Fruit fly (Drosophila melanogaster) whole organism, embryonic: Measurements from ENCODE around the gene Mbs.
A peak's percentile ranks its signal among the peaks of the same experiment; 100 is the strongest.

ENCODE experiments used
- Aef1 ChIP-seq: fragments of 200-800 bp; sonication (Bioruptor generic); IDR thresholded peaks from 3 replicates; pipeline ENCODE4 v1.3.6; 2022; ENCODE audit warnings: missing biosample characterization, missing genetic modification characterization
- CG10274 ChIP-seq: fragments of 200-800 bp; sonication (Bioruptor generic); optimal IDR thresholded peaks from 3 replicates; lab custom pipeline; 2017; ENCODE audit warnings: missing biosample characterization, mild to moderate bottlenecking, missing genetic modification characterization
- CG10431 ChIP-seq: fragments of 200-800 bp; sonication (Bioruptor generic); optimal IDR thresholded peaks from 3 replicates; lab custom pipeline; 2018; ENCODE audit warnings: missing biosample characterization, mild to moderate bottlenecking, missing genetic modification characterization
- CG11504 ChIP-seq: fragments of 200-800 bp; sonication (Bioruptor generic); optimal IDR thresholded peaks from 3 replicates; lab custom pipeline; 2019; ENCODE audit warnings: missing biosample characterization, mild to moderate bottlenecking, missing genetic modification characterization, moderate library complexity
- CG12299 ChIP-seq: fragments of 200-800 bp; sonication (Bioruptor generic); optimal IDR thresholded peaks from 2 replicates; lab custom pipeline; 2018; ENCODE audit warnings: missing biosample characterization, mild to moderate bottlenecking, missing genetic modification characterization
- CG15011 ChIP-seq: fragments of 200-800 bp; sonication (Bioruptor generic); optimal IDR thresholded peaks from 3 replicates; lab custom pipeline; 2018; ENCODE audit warnings: missing biosample characterization, mild to moderate bottlenecking, missing genetic modification characterization
- CG15269 ChIP-seq: fragments of 200-800 bp; sonication (Bioruptor generic); optimal IDR thresholded peaks from 2 replicates; lab custom pipeline; 2018; ENCODE audit warnings: missing biosample characterization, mild to moderate bottlenecking, missing genetic modification characterization, moderate library complexity
- CG15514 ChIP-seq: fragments of 200-800 bp; sonication (Bioruptor generic); optimal IDR thresholded peaks from 3 replicates; lab custom pipeline; 2017; ENCODE audit warnings: missing biosample characterization, missing genetic modification characterization, mild to moderate bottlenecking, moderate library complexity, missing genetic modification reagents
- CG17186 ChIP-seq: fragments of 200-800 bp; sonication (Bioruptor generic); optimal IDR thresholded peaks from 3 replicates; lab custom pipeline; 2017; ENCODE audit warnings: missing biosample characterization, missing genetic modification reagents, missing genetic modification characterization
- CG17568 ChIP-seq: fragments of 200-800 bp; sonication (Bioruptor generic); optimal IDR thresholded peaks from 2 replicates; lab custom pipeline; 2018; ENCODE audit warnings: missing biosample characterization, mild to moderate bottlenecking, missing genetic modification characterization, moderate library complexity
- CG1832 ChIP-seq: fragments of 200-800 bp; sonication (Bioruptor generic); optimal IDR thresholded peaks from 2 replicates; lab custom pipeline; 2017; ENCODE audit warnings: missing biosample characterization, mild to moderate bottlenecking, missing genetic modification characterization, inconsistent platforms
- CG2116 ChIP-seq: fragments of 200-800 bp; sonication (Bioruptor generic); optimal IDR thresholded peaks from 3 replicates; lab custom pipeline; 2018; ENCODE audit warnings: missing biosample characterization, mild to moderate bottlenecking, missing genetic modification characterization
- CG31388 ChIP-seq: fragments of 200-800 bp; sonication (Bioruptor generic); optimal IDR thresholded peaks from 2 replicates; lab custom pipeline; 2016; ENCODE audit warnings: missing biosample characterization, missing genetic modification characterization
- CG31441 ChIP-seq: fragments of 200-800 bp; sonication (Bioruptor generic); IDR thresholded peaks from 2 replicates; pipeline ENCODE4 v1.3.6; 2022; ENCODE audit warnings: missing biosample characterization, missing genetic modification characterization
- CG33213 ChIP-seq: fragments of 200-800 bp; sonication (Bioruptor generic); optimal IDR thresholded peaks from 3 replicates; lab custom pipeline; 2016; ENCODE audit warnings: missing biosample characterization, missing genetic modification characterization
- CG4707 ChIP-seq: fragments of 200-800 bp; sonication (Bioruptor generic); optimal IDR thresholded peaks from 2 replicates; lab custom pipeline; 2018; ENCODE audit warnings: missing biosample characterization, mild to moderate bottlenecking, missing genetic modification characterization, moderate library complexity
- CG6272 ChIP-seq: fragments of 200-800 bp; sonication (Bioruptor generic); IDR thresholded peaks from 2 replicates; pipeline ENCODE4 v1.3.6; 2022; ENCODE audit warnings: missing biosample characterization, missing genetic modification characterization
- CG7839 ChIP-seq: fragments of 200-800 bp; sonication (Bioruptor generic); optimal IDR thresholded peaks from 3 replicates; lab custom pipeline; 2018; ENCODE audit warnings: missing biosample characterization, mild to moderate bottlenecking, missing genetic modification characterization, moderate library complexity
- CG8478 ChIP-seq: fragments of >200 bp; optimal IDR thresholded peaks from 2 replicates; lab custom pipeline; 2018
- CG9437 ChIP-seq: fragments of 200-800 bp; sonication (Bioruptor generic); optimal IDR thresholded peaks from 2 replicates; lab custom pipeline; 2018; ENCODE audit warnings: missing biosample characterization, mild to moderate bottlenecking, missing genetic modification characterization
- D19A ChIP-seq: fragments of 200-800 bp; optimal IDR thresholded peaks from 3 replicates; lab custom pipeline; 2019; ENCODE audit warnings: missing biosample characterization, mild to moderate bottlenecking, missing genetic modification characterization, moderate library complexity
- Dek ChIP-seq: fragments of 200-800 bp; sonication (Bioruptor generic); optimal IDR thresholded peaks from 3 replicates; lab custom pipeline; 2019; ENCODE audit warnings: missing biosample characterization, mild to moderate bottlenecking, missing genetic modification characterization, moderate library complexity
- Ets97D ChIP-seq: fragments of 200-800 bp; sonication (Bioruptor generic); optimal IDR thresholded peaks from 3 replicates; lab custom pipeline; 2016; ENCODE audit warnings: missing biosample characterization, missing genetic modification characterization
- Hr3 ChIP-seq: fragments of 200-800 bp; sonication (Bioruptor generic); optimal IDR thresholded peaks from 3 replicates; lab custom pipeline; 2016; ENCODE audit warnings: missing biosample characterization, missing genetic modification characterization
- Kr ChIP-seq: fragments of 200-800 bp; sonication (Bioruptor generic); optimal IDR thresholded peaks from 2 replicates; lab custom pipeline; 2017; ENCODE audit warnings: missing biosample characterization, mild to moderate bottlenecking, missing genetic modification characterization
- Six4 ChIP-seq: fragments of 200-800 bp; sonication (Bioruptor generic); optimal IDR thresholded peaks from 2 replicates; lab custom pipeline; 2016; ENCODE audit warnings: missing biosample characterization, missing genetic modification characterization
- Trl ChIP-seq, 3 experiments: fragments of >200 bp in 2 of 3; fragments of 200-800 bp in 1 of 3; sonication (Bioruptor generic) in 1 of 3; optimal IDR thresholded peaks; 2 replicates in 1 of 3; 3 replicates in 2 of 3; lab custom pipeline; 2016 to 2017; ENCODE audit warnings: missing biosample characterization in 1 of 3, missing genetic modification characterization in 1 of 3
- Xbp1 ChIP-seq: fragments of 200-800 bp; sonication (Bioruptor generic); optimal IDR thresholded peaks from 3 replicates; lab custom pipeline; 2016; ENCODE audit warnings: missing biosample characterization, mild to moderate bottlenecking, missing genetic modification characterization
- abd-A ChIP-seq: fragments of 200-800 bp; sonication (Bioruptor generic); optimal IDR thresholded peaks from 3 replicates; lab custom pipeline; 2019; ENCODE audit warnings: missing biosample characterization, mild to moderate bottlenecking, missing genetic modification characterization, moderate library complexity
- bcd ChIP-seq: fragments of 200-800 bp; sonication (Bioruptor generic); optimal IDR thresholded peaks from 2 replicates; lab custom pipeline; 2017; ENCODE audit warnings: missing biosample characterization, mild to moderate bottlenecking, missing genetic modification characterization
- chif ChIP-seq, 2 experiments: fragments of 200-800 bp; sonication (Bioruptor generic); optimal IDR thresholded peaks; 3 replicates each; lab custom pipeline; 2016; ENCODE audit warnings: missing biosample characterization in 2 of 2, missing genetic modification characterization in 2 of 2
- dan ChIP-seq: fragments of 200-800 bp; sonication (Bioruptor generic); IDR thresholded peaks from 2 replicates; pipeline ENCODE4 v1.3.6; 2022; ENCODE audit warnings: missing biosample characterization, missing genetic modification characterization
- eve ChIP-seq, 2 experiments: fragments of >200 bp; optimal IDR thresholded peaks; 2 replicates each; lab custom pipeline; 2017; ENCODE audit warnings: missing biosample characterization in 2 of 2, missing genetic modification characterization in 2 of 2
- eyg ChIP-seq: fragments of 200-800 bp; sonication (Bioruptor generic); optimal IDR thresholded peaks from 3 replicates; lab custom pipeline; 2016; ENCODE audit warnings: missing biosample characterization, missing genetic modification characterization
- gem ChIP-seq: fragments of 200-800 bp; sonication (Bioruptor generic); optimal IDR thresholded peaks from 2 replicates; lab custom pipeline; 2019; ENCODE audit warnings: missing biosample characterization, mild to moderate bottlenecking, missing genetic modification characterization, moderate library complexity
- grn ChIP-seq: fragments of 200-800 bp; sonication (Bioruptor generic); optimal IDR thresholded peaks from 3 replicates; lab custom pipeline; 2017; ENCODE audit warnings: missing biosample characterization, missing genetic modification characterization
- hb ChIP-seq: fragments of 200-800 bp; sonication (Bioruptor generic); IDR thresholded peaks from 3 replicates; pipeline ENCODE4 v1.3.6; 2022; ENCODE audit warnings: missing biosample characterization, missing genetic modification characterization; ENCODE audit not compliant: partially characterized antibody
- ind ChIP-seq: fragments of 200-800 bp; sonication (Bioruptor generic); optimal IDR thresholded peaks from 3 replicates; lab custom pipeline; 2016; ENCODE audit warnings: missing biosample characterization, missing genetic modification characterization
- inv ChIP-seq: fragments of 200-800 bp; sonication (Bioruptor generic); IDR thresholded peaks from 2 replicates; pipeline ENCODE4 v1.3.6; 2022; ENCODE audit warnings: missing biosample characterization, missing genetic modification characterization; ENCODE audit not compliant: partially characterized antibody
- ken ChIP-seq: fragments of 200-800 bp; sonication (Bioruptor generic); IDR thresholded peaks from 3 replicates; pipeline ENCODE4 v1.3.6; 2022; ENCODE audit warnings: missing biosample characterization, missing genetic modification characterization
- kni ChIP-seq: fragments of 200-800 bp; sonication (Bioruptor generic); optimal IDR thresholded peaks from 3 replicates; lab custom pipeline; 2017; ENCODE audit warnings: mild to moderate bottlenecking, missing biosample characterization, missing genetic modification reagents, missing genetic modification characterization
- knrl ChIP-seq: fragments of 200-800 bp; sonication (Bioruptor generic); IDR thresholded peaks from 3 replicates; pipeline ENCODE4 v1.3.6; 2022; ENCODE audit warnings: missing biosample characterization, missing genetic modification characterization; ENCODE audit not compliant: partially characterized antibody
- oc ChIP-seq: fragments of 200-800 bp; sonication (Bioruptor generic); optimal IDR thresholded peaks from 2 replicates; lab custom pipeline; 2018; ENCODE audit warnings: missing biosample characterization, mild to moderate bottlenecking, missing genetic modification characterization, moderate library complexity
- salm ChIP-seq: fragments of 200-800 bp; sonication (Bioruptor generic); optimal IDR thresholded peaks from 2 replicates; lab custom pipeline; 2018; ENCODE audit warnings: missing biosample characterization, mild to moderate bottlenecking, missing genetic modification characterization
- sc ChIP-seq, 3 experiments: fragments of >200 bp in 2 of 3; fragments of 200-800 bp in 1 of 3; sonication (Bioruptor generic) in 1 of 3; optimal IDR thresholded peaks; 2 replicates in 2 of 3; 3 replicates in 1 of 3; lab custom pipeline; 2017; ENCODE audit warnings: mild to moderate bottlenecking in 1 of 3, missing biosample characterization in 1 of 3, missing genetic modification characterization in 1 of 3, missing genetic modification reagents in 1 of 3
- sd ChIP-seq: fragments of 200-800 bp; sonication (Bioruptor generic); optimal IDR thresholded peaks from 3 replicates; lab custom pipeline; 2018; ENCODE audit warnings: missing biosample characterization, mild to moderate bottlenecking, missing genetic modification characterization, moderate library complexity
- sens ChIP-seq: fragments of 200-800 bp; sonication (Bioruptor generic); peaks from one replicate; lab custom pipeline; 2016; ENCODE audit warnings: missing biosample characterization, missing genetic modification characterization
- twi ChIP-seq: fragments of 200-800 bp; optimal IDR thresholded peaks from 2 replicates; lab custom pipeline; 2019; ENCODE audit warnings: missing biosample characterization, mild to moderate bottlenecking, missing genetic modification characterization, moderate library complexity
- unc-4 ChIP-seq: fragments of 200-800 bp; sonication (Bioruptor generic); IDR thresholded peaks from 2 replicates; pipeline ENCODE4 v1.3.6; 2022; ENCODE audit warnings: missing biosample characterization, missing genetic modification characterization; ENCODE audit not compliant: partially characterized antibody
- z ChIP-seq: fragments of 200-800 bp; sonication (Bioruptor generic); IDR thresholded peaks from 3 replicates; pipeline ENCODE4 v1.3.6; 2022; ENCODE audit warnings: missing biosample characterization, missing genetic modification characterization

The Mbs gene

dm6 chr3L:16043782-16044352, 7.9 kb upstream of the Mbs start (continued):
- TF ChIP-seq CG11504 (tag; lab: Kevin White, UChicago) = no peak
- no peak for TF ChIP-seq CG15269 (tag; lab: Kevin White, UChicago)
- TF ChIP-seq Aef1 = no peak
- no peak for TF ChIP-seq chif (GFP tag; optimal IDR thresholded peaks at IDR 0.05; lab: Kevin White, UChicago)
- peak; percentile 11 for TF ChIP-seq twi (tag; lab: Kevin White, UChicago)
- TF ChIP-seq bcd (GFP tag; lab: Kevin White, UChicago) = no peak
- TF ChIP-seq CG9437 (GFP tag; lab: Kevin White, UChicago) = no peak
- TF ChIP-seq CG15514 (GFP tag; lab: Kevin White, UChicago) = no peak
- TF ChIP-seq sd (tag; lab: Kevin White, UChicago) = peak; percentile 69
- TF ChIP-seq salm = no peak
- TF ChIP-seq Ets97D (GFP tag; lab: Kevin White, UChicago) = no peak
- 0 out of 3 replicates have a peak, but pooled peaks have one; percentile 43 for TF ChIP-seq z (GFP tag; lab: Robert Waterston, UW)
- TF ChIP-seq inv (GFP tag; lab: Robert Waterston, UW) = no peak
- TF ChIP-seq CG6272 (GFP tag; lab: Robert Waterston, UW) = no peak
- no peak for TF ChIP-seq CG10431 (GFP tag; lab: Kevin White, UChicago)
- no peak for TF ChIP-seq gem
- TF ChIP-seq Hr3 (GFP tag; lab: Kevin White, UChicago) = no peak
- TF ChIP-seq D19A (tag; lab: Kevin White, UChicago) = no peak
- no peak for TF ChIP-seq CG17186 (GFP tag; lab: Kevin White, UChicago)
- TF ChIP-seq CG12299 = no peak
- no peak for TF ChIP-seq sc (optimal IDR thresholded peaks at IDR 0.05; lab: Kevin White, UChicago)
- no peak for TF ChIP-seq sc (GFP tag; optimal IDR thresholded peaks at IDR 0.05; lab: Kevin White, UChicago)
- TF ChIP-seq CG31441 (GFP tag; lab: Robert Waterston, UW) = no peak
- no peak for TF ChIP-seq Kr
- TF ChIP-seq CG10274 = no peak
- no peak for TF ChIP-seq CG7839 (tag; lab: Kevin White, UChicago)
- peak; percentile 68 for TF ChIP-seq abd-A
- TF ChIP-seq CG8478 = no peak
- TF ChIP-seq CG4707 = no peak
- TF ChIP-seq dan = no peak
- TF ChIP-seq eve (GFP tag; optimal IDR thresholded peaks at IDR 0.05; lab: Kevin White, UChicago) = no peak
- TF ChIP-seq knrl (GFP tag; lab: Robert Waterston, UW) = no peak
- no peak for TF ChIP-seq Dek (tag; lab: Kevin White, UChicago)
- no peak for TF ChIP-seq unc-4 (GFP tag; lab: Robert Waterston, UW)
- peak; percentile 88 for TF ChIP-seq kni (GFP tag; lab: Kevin White, UChicago)
- no peak for TF ChIP-seq ken
- no peak for TF ChIP-seq hb
- no peak for TF ChIP-seq Trl (optimal IDR thresholded peaks at IDR 0.05; lab: Kevin White, UChicago)
- no peak for TF ChIP-seq Trl (GFP tag; optimal IDR thresholded peaks at IDR 0.05; lab: Kevin White, UChicago)
- peak; percentile 37 for TF ChIP-seq CG1832 (GFP tag; lab: Kevin White, UChicago)
- no peak for TF ChIP-seq CG2116
- no peak for TF ChIP-seq CG15011 (GFP tag; lab: Kevin White, UChicago)
- TF ChIP-seq sens = no peak
- peak; percentile 84 for TF ChIP-seq grn (GFP tag; lab: Kevin White, UChicago)
- TF ChIP-seq ind (GFP tag; lab: Kevin White, UChicago) = no peak
- no peak for TF ChIP-seq Xbp1
- TF ChIP-seq oc (tag; lab: Kevin White, UChicago) = peak; percentile 4
- TF ChIP-seq Six4 (GFP tag; lab: Kevin White, UChicago) = no peak
- no peak for TF ChIP-seq CG17568 (GFP tag; lab: Kevin White, UChicago)
- TF ChIP-seq eyg (GFP tag; lab: Kevin White, UChicago) = no peak
- TF ChIP-seq CG31388 (GFP tag; lab: Kevin White, UChicago) = no peak
- no peak for TF ChIP-seq CG33213 (GFP tag; lab: Kevin White, UChicago)
